Worm (Caenorhabditis elegans): ENCODE results near the gene ooc-3.

The ooc-3 gene

DNA sequence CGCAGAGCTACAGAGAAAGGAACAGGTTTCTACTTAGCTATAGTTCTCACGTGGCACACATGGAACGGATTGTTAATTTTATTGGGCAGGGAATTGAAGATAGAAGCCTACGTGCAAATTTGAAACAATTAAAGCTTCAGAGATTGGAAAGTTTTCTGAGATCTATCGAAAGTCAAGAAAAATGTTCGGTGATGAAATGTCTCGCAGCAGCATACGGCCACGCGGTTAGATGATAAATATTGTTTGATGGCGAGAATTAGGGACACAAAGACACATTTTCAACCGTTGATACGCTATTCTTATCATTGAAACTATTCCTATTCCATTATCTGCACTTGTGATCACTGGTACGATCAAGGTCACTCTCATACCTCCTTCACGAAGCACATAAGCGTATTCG lies 22.6 kb downstream of the ooc-3 start:
- TF ChIP-seq pha-4 (GFP tag; IDR thresholded peaks at IDR 0.05): no peak
- TF ChIP-seq pha-4 (tag; optimal IDR thresholded peaks at IDR 0.05): no peak
- no peak for TF ChIP-seq zag-1 (tag; optimal IDR thresholded peaks at IDR 0.05)
- no peak for TF ChIP-seq F10B5.3 (tag; optimal IDR thresholded peaks at IDR 0.05)
- TF ChIP-seq php-3 (GFP tag; IDR thresholded peaks at IDR 0.05): 0 out of 2 replicates have a peak, but pooled peaks have one; percentile 10
- TF ChIP-seq nhr-10 (tag; optimal IDR thresholded peaks at IDR 0.05): peak; percentile 33
- peak; percentile 55 for TF ChIP-seq nhr-48 (tag; optimal IDR thresholded peaks at IDR 0.05)
- no peak for TF ChIP-seq ztf-11 (tag; optimal IDR thresholded peaks at IDR 0.05)
- peak; percentile 58 to 92 for TF ChIP-seq hif-1 (tag; optimal IDR thresholded peaks at IDR 0.05)
- peak; percentile 71 for TF ChIP-seq hlh-30 (tag; optimal IDR thresholded peaks at IDR 0.05; ENCODE audit: insufficient read depth)
- no peak for TF ChIP-seq T26A8.4 (GFP tag; IDR thresholded peaks at IDR 0.05)
- no peak for TF ChIP-seq mxl-2 (GFP tag; conservative IDR thresholded peaks at IDR 0.05)
- TF ChIP-seq aha-1 (tag): peak; percentile 99
- TF ChIP-seq dmd-6 (GFP tag; IDR thresholded peaks at IDR 0.05): peak; percentile 85
- TF ChIP-seq T20F7.1 (GFP tag; optimal IDR thresholded peaks at IDR 0.05): peak; percentile 25
- peak; percentile 79 for TF ChIP-seq hlh-11 (tag; optimal IDR thresholded peaks at IDR 0.05)
- peak; percentile 91 for TF ChIP-seq nhr-28 (tag; optimal IDR thresholded peaks at IDR 0.05)
- no peak for TF ChIP-seq set-16 (GFP tag; IDR thresholded peaks at IDR 0.05)
- TF ChIP-seq pqm-1 (tag; optimal IDR thresholded peaks at IDR 0.05): peak; percentile 71
- no peak for TF ChIP-seq ces-1 (GFP tag; optimal IDR thresholded peaks at IDR 0.05)
- no peak for TF ChIP-seq ama-1 (optimal IDR thresholded peaks at IDR 0.05)
- TF ChIP-seq lin-13 (GFP tag; optimal IDR thresholded peaks at IDR 0.05): no peak
- no peak for TF ChIP-seq ceh-32 (tag; optimal IDR thresholded peaks at IDR 0.05; ENCODE audit: poor library complexity)
- TF ChIP-seq gei-8 (GFP tag; optimal IDR thresholded peaks at IDR 0.05): no peak
- no peak for TF ChIP-seq nhr-76 (tag; optimal IDR thresholded peaks at IDR 0.05)
- peak; percentile 64 for TF ChIP-seq dve-1 (tag; optimal IDR thresholded peaks at IDR 0.05; ENCODE audit: insufficient read depth)
- TF ChIP-seq egl-43 (GFP tag; IDR thresholded peaks at IDR 0.05): no peak
- no peak for TF ChIP-seq daf-8 (GFP tag; IDR thresholded peaks at IDR 0.05)
- TF ChIP-seq mdl-1 (tag; optimal IDR thresholded peaks at IDR 0.05): peak; percentile 14 to 83
- no peak for TF ChIP-seq F49E8.2 (tag; optimal IDR thresholded peaks at IDR 0.05; ENCODE audit: borderline replicate concordance)
- TF ChIP-seq lsy-2 (tag; optimal IDR thresholded peaks at IDR 0.05): peak in 1 of 2 experiments; percentile 56
- TF ChIP-seq F26F4.8 (GFP tag; conservative IDR thresholded peaks at IDR 0.05): no peak
- no peak for TF ChIP-seq daf-16 (GFP tag; optimal IDR thresholded peaks at IDR 0.05)
- TF ChIP-seq daf-16 (tag; optimal IDR thresholded peaks at IDR 0.05): peak; percentile 37
- TF ChIP-seq ceh-28 (tag; optimal IDR thresholded peaks at IDR 0.05): no peak
- TF ChIP-seq attf-4 (tag; optimal IDR thresholded peaks at IDR 0.05): no peak
- TF ChIP-seq ceh-44 (GFP tag; IDR thresholded peaks at IDR 0.05): no peak
- no peak for TF ChIP-seq lin-39 (tag; optimal IDR thresholded peaks at IDR 0.05)
- no peak for TF ChIP-seq cey-2 (tag; optimal IDR thresholded peaks at IDR 0.05; ENCODE audit: borderline replicate concordance, insufficient read depth)
- peak; percentile 98 for TF ChIP-seq mxl-3 (GFP tag; optimal IDR thresholded peaks at IDR 0.05)

DNA sequence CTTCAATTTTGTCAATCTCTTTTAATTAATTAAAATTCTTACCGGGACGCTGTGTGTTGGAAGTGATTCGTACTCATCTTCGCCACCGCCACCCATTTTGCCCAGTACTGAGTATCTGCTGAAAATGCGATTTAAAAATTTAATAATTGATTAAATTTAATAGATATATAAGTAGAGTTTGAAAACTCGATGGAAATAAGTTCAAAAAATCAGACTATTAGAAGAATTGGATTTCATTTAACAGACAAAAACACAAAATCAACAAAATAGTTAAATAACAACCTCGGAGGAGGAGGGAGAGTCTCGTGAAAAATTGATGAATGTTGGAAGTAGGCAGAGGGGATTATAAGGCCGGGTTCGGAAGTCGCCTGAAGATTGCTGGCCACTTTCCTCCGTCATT lies 23.2 kb downstream of the ooc-3 start, which contains the start of gene mfn-1:
TSS of gene mfn-1 (minus strand) at position 101 of the 400 bp plus-strand sequence.
- no peak for TF ChIP-seq F49E8.2 (tag; optimal IDR thresholded peaks at IDR 0.05; ENCODE audit: borderline replicate concordance)
- no peak for TF ChIP-seq lin-29 (GFP tag; IDR thresholded peaks at IDR 0.05)
- TF ChIP-seq spr-1 (tag; optimal IDR thresholded peaks at IDR 0.05): no peak
- TF ChIP-seq ama-1 (optimal IDR thresholded peaks at IDR 0.05): no peak
- no peak for TF ChIP-seq dpl-1 (GFP tag; optimal IDR thresholded peaks at IDR 0.05)
- TF ChIP-seq tra-1 (GFP tag; IDR thresholded peaks at IDR 0.05): no peak
- no peak for TF ChIP-seq madf-5 (GFP tag; IDR thresholded peaks at IDR 0.05)
- no peak for TF ChIP-seq sdz-12 (GFP tag; optimal IDR thresholded peaks at IDR 0.05)
- no peak for TF ChIP-seq unc-39 (tag; optimal IDR thresholded peaks at IDR 0.05)
- no peak for TF ChIP-seq F44E2.7 (GFP tag; IDR thresholded peaks at IDR 0.05)
- no peak for TF ChIP-seq nhr-11 (tag; optimal IDR thresholded peaks at IDR 0.05)
- TF ChIP-seq nhr-28 (tag; optimal IDR thresholded peaks at IDR 0.05): no peak
- TF ChIP-seq mxl-2 (GFP tag; conservative IDR thresholded peaks at IDR 0.05): no peak

Measured in whole organism, L4 larva.